Worm (Caenorhabditis elegans) whole organism, L4 larva: ENCODE data around the gene Y39A3B.8.

Experiments used
- F26F4.8 ChIP-seq: fragments of 200-800 bp; sonication (Bioruptor generic); conservative IDR thresholded peaks from 2 replicates; pipeline ENCODE4 v1.3.6; 2022; ENCODE audit warnings: missing genetic modification characterization, missing compliant biosample characterization
- F44E2.7 ChIP-seq: fragments of 200-800 bp; sonication (Bioruptor generic); IDR thresholded peaks from 2 replicates; pipeline ENCODE4 v2.1.2; 2022; ENCODE audit warnings: missing genetic modification characterization, missing compliant biosample characterization
- T26A8.4 ChIP-seq: fragments of 200-800 bp; sonication (Bioruptor generic); IDR thresholded peaks from 2 replicates; pipeline ENCODE4 v1.3.6; 2022; ENCODE audit warnings: missing genetic modification characterization, missing compliant biosample characterization
- Y105C5A.15 ChIP-seq: fragments of 200-800 bp; sonication (Bioruptor generic); IDR thresholded peaks from 2 replicates; pipeline ENCODE4 v1.3.6; 2022; ENCODE audit warnings: missing genetic modification characterization, missing compliant biosample characterization
- Y5F2A.4 ChIP-seq: fragments of 200-800 bp; sonication (Bioruptor generic); optimal IDR thresholded peaks from 2 replicates; lab custom pipeline; 2018; ENCODE audit warnings: mild to moderate bottlenecking, missing genetic modification characterization, missing compliant biosample characterization
- ama-1 ChIP-seq: fragments of 150-350 bp; optimal IDR thresholded peaks from 2 replicates; lab custom pipeline; 2014; ENCODE audit warnings: inconsistent platforms, mixed read lengths
- ceh-28 ChIP-seq: fragments of 150-350 bp; optimal IDR thresholded peaks from 2 replicates; lab custom pipeline; 2014; ENCODE audit warnings: missing biosample characterization, missing genetic modification reagents, missing genetic modification characterization
- ceh-82 ChIP-seq: sonication (generic microtip); optimal IDR thresholded peaks from 2 replicates; lab custom pipeline; 2017; ENCODE audit warnings: missing biosample characterization, missing genetic modification characterization
- daf-16 ChIP-seq, 3 experiments: sonication (generic microtip); optimal IDR thresholded peaks; 2 replicates each; lab custom pipeline; 2016 to 2017; ENCODE audit warnings: missing genetic modification characterization in 3 of 3, missing genetic modification reagents in 3 of 3, mild to moderate bottlenecking in 2 of 3, missing compliant biosample characterization in 2 of 3, missing biosample characterization in 1 of 3, moderate library complexity in 1 of 3
- dmd-6 ChIP-seq: fragments of 200-800 bp; sonication (Bioruptor generic); IDR thresholded peaks from 2 replicates; pipeline ENCODE4 v1.3.6; 2022; ENCODE audit warnings: missing genetic modification reagents, missing genetic modification characterization, missing compliant biosample characterization
- dmd-8 ChIP-seq: fragments of 200-800 bp; sonication (Bioruptor generic); IDR thresholded peaks from 2 replicates; pipeline ENCODE4 v1.3.6; 2022; ENCODE audit warnings: missing genetic modification characterization, missing compliant biosample characterization
- egl-27 ChIP-seq: sonication (generic microtip); optimal IDR thresholded peaks from 3 replicates; lab custom pipeline; 2017; ENCODE audit warnings: missing biosample characterization, missing genetic modification reagents, missing genetic modification characterization
- fos-1 ChIP-seq: fragments of 150-350 bp; optimal IDR thresholded peaks from 2 replicates; lab custom pipeline; 2014; ENCODE audit warnings: missing biosample characterization, missing genetic modification characterization
- hlh-11 ChIP-seq: fragments of 200-800 bp; sonication (Bioruptor generic); optimal IDR thresholded peaks from 2 replicates; lab custom pipeline; 2018; ENCODE audit warnings: mild to moderate bottlenecking, missing genetic modification characterization, missing compliant biosample characterization
- hmg-1.1 ChIP-seq: fragments of 200-800 bp; sonication (Bioruptor generic); IDR thresholded peaks from 2 replicates; pipeline ENCODE4 v1.3.6; 2022; ENCODE audit warnings: missing genetic modification reagents, missing genetic modification characterization, missing compliant biosample characterization
- lin-15B ChIP-seq: fragments of 150-350 bp; sonication (generic microtip); optimal IDR thresholded peaks from 3 replicates; lab custom pipeline; 2014; ENCODE audit warnings: missing biosample characterization, missing genetic modification characterization
- lin-29 ChIP-seq: fragments of 200-800 bp; sonication (Bioruptor generic); IDR thresholded peaks from 2 replicates; pipeline ENCODE4 v1.3.6; 2022; ENCODE audit warnings: missing genetic modification reagents, missing genetic modification characterization, missing compliant biosample characterization
- mdt-29 ChIP-seq: fragments of 200-800 bp; sonication (Bioruptor generic); IDR thresholded peaks from 2 replicates; pipeline ENCODE4 v1.3.6; 2022; ENCODE audit warnings: missing genetic modification reagents, missing genetic modification characterization, missing compliant biosample characterization
- mep-1 ChIP-seq: fragments of 150-350 bp; sonication (generic microtip); optimal IDR thresholded peaks from 3 replicates; lab custom pipeline; 2014; ENCODE audit warnings: missing biosample characterization, missing genetic modification characterization
- nhr-10 ChIP-seq: fragments of 150-350 bp; optimal IDR thresholded peaks from 2 replicates; lab custom pipeline; 2014; ENCODE audit warnings: missing biosample characterization, missing genetic modification characterization
- nhr-102 ChIP-seq: sonication (generic microtip); optimal IDR thresholded peaks from 2 replicates; lab custom pipeline; 2016; ENCODE audit warnings: mild to moderate bottlenecking, missing genetic modification characterization, moderate library complexity, missing compliant biosample characterization
- nhr-11 ChIP-seq: fragments of 150-350 bp; optimal IDR thresholded peaks from 2 replicates; lab custom pipeline; 2014; ENCODE audit warnings: missing biosample characterization, missing genetic modification characterization
- nhr-111 ChIP-seq: fragments of 200-800 bp; sonication (Bioruptor generic); optimal IDR thresholded peaks from 2 replicates; lab custom pipeline; 2018; ENCODE audit warnings: mild to moderate bottlenecking, missing genetic modification characterization, missing compliant biosample characterization
- nhr-28 ChIP-seq: fragments of 150-350 bp; optimal IDR thresholded peaks from 2 replicates; lab custom pipeline; 2014; ENCODE audit warnings: missing biosample characterization, missing genetic modification characterization
- nhr-41 ChIP-seq: fragments of 200-800 bp; sonication (Bioruptor generic); IDR thresholded peaks from 2 replicates; pipeline ENCODE4 v1.3.6; 2022; ENCODE audit warnings: missing genetic modification reagents, missing genetic modification characterization, missing compliant biosample characterization
- nhr-42 ChIP-seq: fragments of 200-800 bp; sonication (Bioruptor generic); IDR thresholded peaks from 2 replicates; pipeline ENCODE4 v1.3.6; 2022; ENCODE audit warnings: missing genetic modification characterization, missing compliant biosample characterization
- nhr-6 ChIP-seq: fragments of 150-350 bp; optimal IDR thresholded peaks from 2 replicates; lab custom pipeline; 2014; ENCODE audit warnings: missing biosample characterization, missing genetic modification characterization
- pqm-1 ChIP-seq: sonication (generic microtip); optimal IDR thresholded peaks from 2 replicates; lab custom pipeline; 2017; ENCODE audit warnings: missing biosample characterization, missing genetic modification characterization
- rbr-2 ChIP-seq: sonication (generic microtip); optimal IDR thresholded peaks from 2 replicates; lab custom pipeline; 2016; ENCODE audit warnings: missing genotype, missing genetic modification characterization, missing compliant biosample characterization
- saeg-2 ChIP-seq: fragments of 200-800 bp; sonication (Bioruptor generic); IDR thresholded peaks from 2 replicates; pipeline ENCODE4 v1.3.6; 2022; ENCODE audit warnings: missing genetic modification reagents, missing genetic modification characterization, missing compliant biosample characterization
- set-16 ChIP-seq: fragments of 200-800 bp; sonication (Bioruptor generic); IDR thresholded peaks from 2 replicates; pipeline ENCODE4 v1.3.6; 2022; ENCODE audit warnings: missing genetic modification reagents, missing genetic modification characterization, missing compliant biosample characterization
- spr-1 ChIP-seq: sonication (generic microtip); optimal IDR thresholded peaks from 2 replicates; lab custom pipeline; 2016; ENCODE audit warnings: mild to moderate bottlenecking, missing genetic modification characterization, missing compliant biosample characterization
- spr-3 ChIP-seq: fragments of 200-800 bp; sonication (Bioruptor generic); optimal IDR thresholded peaks from 2 replicates; lab custom pipeline; 2018; ENCODE audit warnings: mild to moderate bottlenecking, missing genetic modification characterization, missing compliant biosample characterization
- unc-62 ChIP-seq, 3 experiments: fragments of 150-350 bp in 1 of 3; sonication (generic microtip); optimal IDR thresholded peaks in 2 of 3; peaks in 1 of 3; 1 replicate in 1 of 3; 2 replicates in 2 of 3; lab custom pipeline; 2014 to 2017; ENCODE audit warnings: missing biosample characterization in 3 of 3, missing genetic modification characterization in 3 of 3, missing genetic modification reagents in 3 of 3, missing genotype in 1 of 3
- zag-1 ChIP-seq: fragments of 150-350 bp; optimal IDR thresholded peaks from 2 replicates; lab custom pipeline; 2014; ENCODE audit warnings: missing biosample characterization, missing genetic modification characterization
- zfp-3 ChIP-seq: fragments of 200-800 bp; sonication (Bioruptor generic); conservative IDR thresholded peaks from 2 replicates; pipeline ENCODE4 v1.3.6; 2022; ENCODE audit warnings: missing genetic modification reagents, missing genetic modification characterization, missing compliant biosample characterization
- ztf-11 ChIP-seq: fragments of 150-350 bp; optimal IDR thresholded peaks from 2 replicates; lab custom pipeline; 2014; ENCODE audit warnings: missing biosample characterization, missing genetic modification characterization

Y39A3B.8 gene

ce11 chrIII:1982597-1983244 lies 5.1 kb upstream of the Y39A3B.8 start, which contains the start of gene srd-66:
Gene srd-66 (minus strand): TSS chrIII:1982647.
- TF ChIP-seq ama-1 (lab: Kevin White, UChicago) (no peak), rbr-2 (tag; lab: Kevin White, UChicago) (no peak)

DNA sequence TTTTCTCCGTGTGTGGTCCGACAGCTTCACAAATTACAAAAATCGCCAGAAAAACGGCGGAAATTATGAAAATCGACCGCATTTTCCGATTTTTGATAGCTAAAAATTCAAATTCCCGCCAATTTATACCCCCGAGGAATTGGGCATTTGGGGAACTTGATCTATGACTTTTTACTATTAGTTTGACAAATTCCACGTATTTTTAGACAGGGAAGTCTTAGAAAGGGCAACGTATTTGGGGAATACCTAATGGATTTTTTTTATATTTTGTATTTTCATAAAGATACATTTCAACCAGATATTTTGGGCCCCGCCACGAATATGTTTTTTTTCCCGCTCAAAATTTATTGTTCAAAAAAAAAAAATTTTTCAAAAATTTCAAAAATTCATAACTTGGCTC lies 2.9 kb upstream of the Y39A3B.8 start, which contains the start of gene Y39A3B.7:
Gene Y39A3B.7, minus strand, starts transcription at position 101 of the 400 bp plus-strand sequence.
- TF ChIP-seq Y5F2A.4 (GFP tag; lab: Kevin White, UChicago) (no peak), rbr-2 (tag; lab: Kevin White, UChicago) (no peak), ztf-11 (no peak), hmg-1.1 (GFP tag; lab: Robert Waterston, UW) (no peak), daf-16 (GFP tag; optimal IDR thresholded peaks at IDR 0.05; lab: Kevin White, UChicago) (no peak), daf-16 (tag; optimal IDR thresholded peaks at IDR 0.05; lab: Kevin White, UChicago) (no peak), F44E2.7 (GFP tag; lab: Robert Waterston, UW) (no peak), dmd-6 (no peak), Y105C5A.15 (GFP tag; lab: Robert Waterston, UW) (no peak), zfp-3 (GFP tag; lab: Robert Waterston, UW) (no peak), T26A8.4 (GFP tag; lab: Robert Waterston, UW) (no peak), dmd-8 (GFP tag; lab: Robert Waterston, UW) (no peak), nhr-42 (GFP tag; lab: Robert Waterston, UW) (no peak), nhr-11 (no peak), spr-1 (tag; lab: Kevin White, UChicago) (no peak), nhr-10 (tag; lab: Kevin White, UChicago) (no peak), set-16 (no peak), mdt-29 (GFP tag; lab: Robert Waterston, UW) (no peak), mep-1 (tag; lab: Kevin White, UChicago) (no peak)

ce11 chrIII:1989940-1990339 lies 2.1 kb downstream of the Y39A3B.8 start:
- no peak for TF ChIP-seq egl-27 (tag; lab: Kevin White, UChicago)
- peak; percentile 60 for TF ChIP-seq set-16

DNA sequence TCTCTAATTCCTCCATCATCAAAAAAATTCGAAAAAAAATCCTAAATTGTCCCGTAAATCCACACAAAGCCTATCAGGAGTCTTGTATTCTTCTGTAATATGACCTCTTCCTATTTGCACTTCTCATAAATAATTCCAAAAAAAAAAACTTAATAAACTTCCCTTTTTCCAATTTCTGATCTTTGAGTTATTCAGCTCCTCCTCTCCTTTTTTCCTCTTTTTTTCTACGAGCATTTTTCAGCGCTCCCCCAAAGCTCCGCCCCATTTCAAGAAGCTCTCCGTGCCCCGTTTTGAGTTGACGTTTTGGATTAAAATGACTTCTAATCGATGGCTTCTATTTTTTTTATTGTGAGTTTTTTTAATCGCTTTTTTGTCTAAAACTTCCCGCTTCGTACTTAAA lies 9.8 kb downstream of the Y39A3B.8 start, which contains the start of gene lgc-42:
Gene lgc-42, plus strand, starts transcription at position 301 of the 400 bp plus-strand sequence.
- TF ChIP-seq spr-3 (no peak), zfp-3 (GFP tag; lab: Robert Waterston, UW) (no peak), nhr-102 (tag; lab: Kevin White, UChicago) (no peak), mdt-29 (GFP tag; lab: Robert Waterston, UW) (no peak), hlh-11 (tag; lab: Kevin White, UChicago) (no peak), lin-15B (tag; lab: Kevin White, UChicago) (no peak), pqm-1 (tag; lab: Kevin White, UChicago) (no peak), nhr-28 (tag; lab: Kevin White, UChicago) (no peak), zag-1 (no peak), egl-27 (tag; lab: Kevin White, UChicago) (no peak), ceh-82 (tag; lab: Kevin White, UChicago) (no peak), F26F4.8 (no peak), nhr-111 (no peak), saeg-2 (GFP tag; lab: Robert Waterston, UW) (no peak), lin-29 (no peak), nhr-6 (no peak), nhr-41 (GFP tag; lab: Robert Waterston, UW) (no peak), nhr-42 (GFP tag; lab: Robert Waterston, UW) (no peak)

DNA sequence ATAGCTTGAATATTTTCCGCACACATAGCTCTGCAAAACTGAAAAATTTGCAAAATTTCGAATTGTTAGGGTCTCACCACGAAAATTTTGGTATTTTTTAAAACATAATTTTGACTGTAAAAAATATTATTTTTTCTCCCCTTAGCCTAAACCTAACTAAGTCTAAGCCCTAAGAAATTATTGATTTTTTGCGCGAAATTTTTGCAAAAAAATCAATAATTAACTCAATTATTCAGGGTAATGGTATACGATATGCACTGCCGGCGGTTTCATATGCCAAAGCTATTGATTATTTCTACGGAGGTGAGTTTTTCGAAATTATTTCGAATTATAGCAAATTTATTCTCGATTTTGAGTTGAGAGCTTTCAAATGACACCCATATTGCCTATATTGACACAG lies 13.4 kb downstream of the Y39A3B.8 start:
- no peak for TF ChIP-seq T26A8.4 (GFP tag; lab: Robert Waterston, UW)
- TF ChIP-seq unc-62 (GFP tag; optimal IDR thresholded peaks at IDR 0.05 in 1 of 2; lab: Kevin White, UChicago) = peak in 1 of 2 experiments; percentile 30
- no peak for TF ChIP-seq unc-62 (tag; optimal IDR thresholded peaks at IDR 0.05; lab: Kevin White, UChicago)
- no peak for TF ChIP-seq spr-1 (tag; lab: Kevin White, UChicago)
- peak; percentile 72 for TF ChIP-seq ceh-28 (tag; lab: Kevin White, UChicago)
- no peak for TF ChIP-seq fos-1 (tag; lab: Kevin White, UChicago)
- TF ChIP-seq, all 104 proteins: peak for 2
